Worm (Caenorhabditis elegans) whole organism, late embryonic: ENCODE data around the gene nmad-1.

ENCODE experiments used
- C08G9.2 ChIP-seq: sonication (generic microtip); optimal IDR thresholded peaks from 2 replicates; lab custom pipeline; 2016; ENCODE audit warnings: mild to moderate bottlenecking, missing genetic modification characterization, moderate library complexity, missing compliant biosample characterization
- F13H6.1 ChIP-seq: sonication (generic microtip); optimal IDR thresholded peaks from 2 replicates; lab custom pipeline; 2016; ENCODE audit warnings: missing genetic modification characterization, missing compliant biosample characterization
- K02D7.2 ChIP-seq: sonication (generic microtip); optimal IDR thresholded peaks from 2 replicates; lab custom pipeline; 2017; ENCODE audit warnings: mild to moderate bottlenecking, missing genetic modification characterization, missing compliant biosample characterization
- K09A11.1 ChIP-seq: sonication (generic microtip); optimal IDR thresholded peaks from 2 replicates; lab custom pipeline; 2017; ENCODE audit warnings: antibody characterized with exemption, mild to moderate bottlenecking, missing genetic modification characterization, missing compliant biosample characterization; ENCODE audit not compliant: insufficient read depth
- Y22D7AL.16 ChIP-seq: sonication (generic microtip); optimal IDR thresholded peaks from 2 replicates; lab custom pipeline; 2016; ENCODE audit warnings: missing genetic modification characterization, missing compliant biosample characterization
- ahr-1 ChIP-seq: sonication (generic microtip); optimal IDR thresholded peaks from 2 replicates; lab custom pipeline; 2016; ENCODE audit warnings: missing genetic modification characterization, missing compliant biosample characterization
- ama-1 ChIP-seq: fragments of 150-350 bp; optimal IDR thresholded peaks from 2 replicates; lab custom pipeline; 2014
- ceh-14 ChIP-seq: sonication (generic microtip); optimal IDR thresholded peaks from 2 replicates; lab custom pipeline; 2016; ENCODE audit warnings: missing genotype, missing genetic modification characterization, missing compliant biosample characterization
- ceh-18 ChIP-seq: sonication (generic microtip); optimal IDR thresholded peaks from 2 replicates; lab custom pipeline; 2016; ENCODE audit warnings: missing genetic modification characterization, missing compliant biosample characterization
- ceh-22 ChIP-seq: sonication (generic microtip); optimal IDR thresholded peaks from 2 replicates; lab custom pipeline; 2017; ENCODE audit warnings: missing biosample characterization, missing genetic modification characterization
- ceh-30 ChIP-seq: fragments of 150-350 bp; optimal IDR thresholded peaks from 2 replicates; lab custom pipeline; 2014; ENCODE audit warnings: missing biosample characterization, missing genetic modification characterization
- ceh-31 ChIP-seq: sonication (generic microtip); optimal IDR thresholded peaks from 2 replicates; lab custom pipeline; 2016; ENCODE audit warnings: missing genetic modification characterization, missing compliant biosample characterization
- ceh-34 ChIP-seq: sonication (generic microtip); optimal IDR thresholded peaks from 2 replicates; lab custom pipeline; 2016; ENCODE audit warnings: mild to moderate bottlenecking, missing genetic modification characterization, missing compliant biosample characterization
- ceh-45 ChIP-seq: fragments of 200-800 bp; sonication (Bioruptor generic); IDR thresholded peaks from 2 replicates; pipeline ENCODE4 v1.3.6; 2022; ENCODE audit warnings: missing genetic modification reagents, missing genetic modification characterization, missing compliant biosample characterization
- ceh-48 ChIP-seq: sonication (generic microtip); optimal IDR thresholded peaks from 2 replicates; lab custom pipeline; 2016; ENCODE audit warnings: missing genetic modification characterization, inconsistent platforms, missing compliant biosample characterization
- ceh-9 ChIP-seq: sonication (generic microtip); optimal IDR thresholded peaks from 2 replicates; lab custom pipeline; 2016; ENCODE audit warnings: mild to moderate bottlenecking, missing genetic modification characterization, inconsistent platforms, missing compliant biosample characterization
- che-1 ChIP-seq: sonication (generic microtip); optimal IDR thresholded peaks from 2 replicates; lab custom pipeline; 2016; ENCODE audit warnings: mild to moderate bottlenecking, missing genetic modification characterization, missing compliant biosample characterization
- dmd-4 ChIP-seq: sonication (generic microtip); optimal IDR thresholded peaks from 2 replicates; lab custom pipeline; 2016; ENCODE audit warnings: borderline replicate concordance, missing genetic modification characterization, missing compliant biosample characterization
- dve-1 ChIP-seq: sonication (generic microtip); optimal IDR thresholded peaks from 2 replicates; lab custom pipeline; 2017; ENCODE audit warnings: antibody characterized with exemption, mild to moderate bottlenecking, missing genetic modification characterization, missing compliant biosample characterization
- elt-2 ChIP-seq: sonication (generic microtip); optimal IDR thresholded peaks from 2 replicates; lab custom pipeline; 2016; ENCODE audit warnings: missing genetic modification reagents, missing genetic modification characterization, missing compliant biosample characterization
- elt-4 ChIP-seq: sonication (generic microtip); optimal IDR thresholded peaks from 2 replicates; lab custom pipeline; 2016; ENCODE audit warnings: missing genetic modification characterization, missing compliant biosample characterization
- ets-4 ChIP-seq: sonication (generic microtip); optimal IDR thresholded peaks from 2 replicates; lab custom pipeline; 2016; ENCODE audit warnings: missing genetic modification characterization, missing compliant biosample characterization
- eyg-1 ChIP-seq: sonication (generic microtip); optimal IDR thresholded peaks from 2 replicates; lab custom pipeline; 2016; ENCODE audit warnings: missing genotype, missing genetic modification characterization, missing compliant biosample characterization
- fax-1 ChIP-seq: sonication (generic microtip); optimal IDR thresholded peaks from 2 replicates; lab custom pipeline; 2016; ENCODE audit warnings: missing genotype, missing genetic modification characterization, missing compliant biosample characterization
- fkh-6 ChIP-seq: sonication (generic microtip); optimal IDR thresholded peaks from 2 replicates; lab custom pipeline; 2016; ENCODE audit warnings: missing genetic modification characterization, missing compliant biosample characterization
- hlh-13 ChIP-seq: fragments of 200-800 bp; sonication (Bioruptor generic); optimal IDR thresholded peaks from 2 replicates; lab custom pipeline; 2018; ENCODE audit warnings: mild to moderate bottlenecking, missing genetic modification characterization, missing compliant biosample characterization
- hlh-30 ChIP-seq: sonication (generic microtip); optimal IDR thresholded peaks from 2 replicates; lab custom pipeline; 2017; ENCODE audit warnings: antibody characterized with exemption, missing genetic modification characterization, missing compliant biosample characterization; ENCODE audit not compliant: insufficient read depth
- hlh-6 ChIP-seq: sonication (generic microtip); optimal IDR thresholded peaks from 2 replicates; lab custom pipeline; 2016; ENCODE audit warnings: missing genotype, missing genetic modification characterization, missing compliant biosample characterization
- hlh-8 ChIP-seq: sonication (generic microtip); optimal IDR thresholded peaks from 2 replicates; lab custom pipeline; 2016; ENCODE audit warnings: missing genotype, missing genetic modification characterization, missing compliant biosample characterization
- lim-6 ChIP-seq: sonication (generic microtip); optimal IDR thresholded peaks from 2 replicates; lab custom pipeline; 2016; ENCODE audit warnings: missing genetic modification characterization, missing compliant biosample characterization
- mec-3 ChIP-seq: sonication (generic microtip); optimal IDR thresholded peaks from 2 replicates; lab custom pipeline; 2016; ENCODE audit warnings: borderline replicate concordance, missing genetic modification characterization, missing compliant biosample characterization
- nhr-11 ChIP-seq: fragments of 150-350 bp; optimal IDR thresholded peaks from 2 replicates; lab custom pipeline; 2014; ENCODE audit warnings: missing biosample characterization, missing genetic modification characterization
- nhr-232 ChIP-seq: sonication (generic microtip); optimal IDR thresholded peaks from 2 replicates; lab custom pipeline; 2016; ENCODE audit warnings: missing genetic modification characterization, missing compliant biosample characterization
- npax-4 ChIP-seq: sonication (generic microtip); optimal IDR thresholded peaks from 2 replicates; lab custom pipeline; 2016; ENCODE audit warnings: missing genetic modification characterization, missing compliant biosample characterization
- pag-3 ChIP-seq: sonication (generic microtip); optimal IDR thresholded peaks from 2 replicates; lab custom pipeline; 2016; ENCODE audit warnings: missing compliant biosample characterization, missing genetic modification characterization, borderline replicate concordance
- pha-2 ChIP-seq: sonication (generic microtip); optimal IDR thresholded peaks from 2 replicates; lab custom pipeline; 2017; ENCODE audit warnings: mild to moderate bottlenecking, missing genetic modification characterization, missing compliant biosample characterization
- pha-4 ChIP-seq: fragments of 150-350 bp; optimal IDR thresholded peaks from 2 replicates; lab custom pipeline; 2018; ENCODE audit warnings: missing biosample characterization, missing genetic modification reagents, missing genetic modification characterization
- pqm-1 ChIP-seq: sonication (generic microtip); optimal IDR thresholded peaks from 2 replicates; lab custom pipeline; 2016; ENCODE audit warnings: missing genetic modification characterization, missing compliant biosample characterization
- ref-2 ChIP-seq: sonication (generic microtip); optimal IDR thresholded peaks from 2 replicates; lab custom pipeline; 2016; ENCODE audit warnings: missing genetic modification characterization, missing compliant biosample characterization
- rnt-1 ChIP-seq: sonication (generic microtip); optimal IDR thresholded peaks from 2 replicates; lab custom pipeline; 2016; ENCODE audit warnings: missing genetic modification characterization, missing compliant biosample characterization
- sdc-2 ChIP-seq: sonication (generic microtip); optimal IDR thresholded peaks from 2 replicates; lab custom pipeline; 2016; ENCODE audit warnings: missing genotype, missing genetic modification characterization, missing compliant biosample characterization
- sox-4 ChIP-seq: sonication (generic microtip); optimal IDR thresholded peaks from 2 replicates; lab custom pipeline; 2017; ENCODE audit warnings: mild to moderate bottlenecking, missing genetic modification characterization, inconsistent platforms, missing compliant biosample characterization
- syd-9 ChIP-seq: sonication (generic microtip); optimal IDR thresholded peaks from 2 replicates; lab custom pipeline; 2016; ENCODE audit warnings: mild to moderate bottlenecking, missing genetic modification characterization, moderate library complexity, missing compliant biosample characterization
- tbx-7 ChIP-seq: sonication (generic microtip); optimal IDR thresholded peaks from 2 replicates; lab custom pipeline; 2016; ENCODE audit warnings: missing genotype, missing genetic modification characterization, missing compliant biosample characterization
- unc-3 ChIP-seq, 2 experiments: fragments of 200-800 bp in 1 of 2; sonication (Bioruptor generic) in 1 of 2; sonication (generic microtip) in 1 of 2; conservative IDR thresholded peaks in 1 of 2; optimal IDR thresholded peaks in 1 of 2; 2 replicates each; pipeline versions ENCODE4 v1.3.6 to Lab custom; 2016 to 2022; ENCODE audit warnings: missing compliant biosample characterization in 2 of 2, missing genetic modification characterization in 2 of 2, missing genetic modification reagents in 1 of 2
- unc-55 ChIP-seq: sonication (generic microtip); optimal IDR thresholded peaks from 2 replicates; lab custom pipeline; 2017; ENCODE audit warnings: missing biosample characterization, missing genetic modification reagents, missing genetic modification characterization
- zip-5 ChIP-seq: sonication (generic microtip); optimal IDR thresholded peaks from 2 replicates; lab custom pipeline; 2016; ENCODE audit warnings: missing genetic modification characterization, missing compliant biosample characterization
- ztf-16 ChIP-seq: sonication (generic microtip); optimal IDR thresholded peaks from 2 replicates; lab custom pipeline; 2017; ENCODE audit warnings: missing genetic modification characterization, missing compliant biosample characterization

nmad-1 gene

ce11 chrIII:5603439-5603986 lies 48.8 kb upstream of the nmad-1 start, which contains the start of gene madf-11 (continued):
- TF ChIP-seq pha-2 (peak; percentile 21), pag-3 (no peak), che-1 (tag; lab: Kevin White, UChicago) (no peak), pha-4 (no peak), K02D7.2 (no peak), C08G9.2 (peak; percentile 88), Y22D7AL.16 (no peak), npax-4 (tag; lab: Kevin White, UChicago) (no peak), ceh-22 (tag; lab: Kevin White, UChicago) (no peak), eyg-1 (tag; lab: Kevin White, UChicago) (no peak), lim-6 (tag; lab: Kevin White, UChicago) (no peak), F13H6.1 (tag; lab: Kevin White, UChicago) (peak; percentile 18), sox-4 (tag; lab: Kevin White, UChicago) (no peak), tbx-7 (tag; lab: Kevin White, UChicago) (peak; percentile 70), ceh-45 (GFP tag; lab: Robert Waterston, UW) (no peak), unc-55 (no peak), dmd-4 (tag; lab: Kevin White, UChicago) (peak; percentile 49), ceh-31 (tag; lab: Kevin White, UChicago) (peak; percentile 94), unc-3 (GFP tag; conservative IDR thresholded peaks at IDR 0.05; lab: Robert Waterston, UW) (no peak), unc-3 (tag; optimal IDR thresholded peaks at IDR 0.05; lab: Kevin White, UChicago) (no peak), ahr-1 (tag; lab: Kevin White, UChicago) (no peak), nhr-232 (tag; lab: Kevin White, UChicago) (no peak), sdc-2 (peak; percentile 17), ztf-16 (tag; lab: Kevin White, UChicago) (no peak), syd-9 (tag; lab: Kevin White, UChicago) (peak; percentile 34), pqm-1 (tag; lab: Kevin White, UChicago) (no peak), ceh-30 (tag; lab: Kevin White, UChicago) (no peak), fax-1 (tag; lab: Kevin White, UChicago) (peak; percentile 37), ceh-9 (no peak), ceh-34 (tag; lab: Kevin White, UChicago) (peak; percentile 26), rnt-1 (tag; lab: Kevin White, UChicago) (peak; percentile 74), hlh-13 (GFP tag; lab: Kevin White, UChicago) (no peak), hlh-30 (tag; lab: Kevin White, UChicago) (no peak), hlh-6 (peak; percentile 49), K09A11.1 (no peak), zip-5 (tag; lab: Kevin White, UChicago) (peak; percentile 27), elt-4 (tag; lab: Kevin White, UChicago) (no peak)

- TF ChIP-seq hlh-30 (tag; lab: Kevin White, UChicago) (peak; percentile 61), hlh-13 (GFP tag; lab: Kevin White, UChicago) (peak; percentile 89), eyg-1 (tag; lab: Kevin White, UChicago) (peak; percentile 91), ref-2 (tag; lab: Kevin White, UChicago) (peak; percentile 92), ceh-48 (tag; lab: Kevin White, UChicago) (peak; percentile 82), ceh-22 (tag; lab: Kevin White, UChicago) (no peak), ets-4 (peak; percentile 85), nhr-11 (tag; lab: Kevin White, UChicago) (no peak), ceh-45 (GFP tag; lab: Robert Waterston, UW) (peak; percentile 93), unc-3 (GFP tag; conservative IDR thresholded peaks at IDR 0.05; lab: Robert Waterston, UW) (peak; percentile 80), unc-3 (tag; optimal IDR thresholded peaks at IDR 0.05; lab: Kevin White, UChicago) (peak; percentile 71), hlh-6 (peak; percentile 98), fkh-6 (tag; lab: Kevin White, UChicago) (peak; percentile 91), ceh-9 (peak; percentile 54), F13H6.1 (tag; lab: Kevin White, UChicago) (peak; percentile 83), pqm-1 (tag; lab: Kevin White, UChicago) (peak; percentile 66), ama-1 (lab: Kevin White, UChicago) (no peak), tbx-7 (tag; lab: Kevin White, UChicago) (peak; percentile 72), dve-1 (tag; lab: Kevin White, UChicago) (peak; percentile 93), rnt-1 (tag; lab: Kevin White, UChicago) (peak; percentile 88), dmd-4 (tag; lab: Kevin White, UChicago) (peak; percentile 83), ceh-18 (tag; lab: Kevin White, UChicago) (peak; percentile 90), ceh-31 (tag; lab: Kevin White, UChicago) (peak; percentile 57), K02D7.2 (peak; percentile 80), mec-3 (peak; percentile 35), ahr-1 (tag; lab: Kevin White, UChicago) (peak; percentile 82), ceh-14 (tag; lab: Kevin White, UChicago) (peak; percentile 84), pha-4 (no peak), fax-1 (tag; lab: Kevin White, UChicago) (peak; percentile 72), npax-4 (tag; lab: Kevin White, UChicago) (peak; percentile 85), hlh-8 (tag; lab: Kevin White, UChicago) (peak; percentile 71), elt-2 (peak; percentile 95), nhr-232 (tag; lab: Kevin White, UChicago) (peak; percentile 95)
These were observed 47.3 kb upstream of the nmad-1 start for ce11 chrIII:5601999-5602398.
